Worm (Caenorhabditis elegans) whole organism, early embryonic: ENCODE results near the gene zfp-2.

ENCODE experiments used
- B0310.2 ChIP-seq: sonication (generic microtip); optimal IDR thresholded peaks from 2 replicates; lab custom pipeline; 2016; ENCODE audit warnings: mild to moderate bottlenecking, missing genetic modification characterization, missing compliant biosample characterization
- ama-1 ChIP-seq: fragments of 150-350 bp; optimal IDR thresholded peaks from 2 replicates; lab custom pipeline; 2014
- flt-1 ChIP-seq: fragments of 200-800 bp; sonication (Bioruptor generic); IDR thresholded peaks from 2 replicates; pipeline ENCODE4 v1.3.6; 2022; ENCODE audit warnings: missing genetic modification characterization, missing compliant biosample characterization
- pes-1 ChIP-seq: fragments of 200-800 bp; sonication (Bioruptor generic); IDR thresholded peaks from 2 replicates; pipeline ENCODE4 v1.3.6; 2022; ENCODE audit warnings: missing genetic modification reagents, missing genetic modification characterization, missing compliant biosample characterization

ce11 chrII:9537429-9537828 is 20.0 kb upstream of the zfp-2 start, which contains the start of gene sra-8:
- TF ChIP-seq pes-1 (no peak), ama-1 (lab: Kevin White, UChicago) (no peak), B0310.2 (tag; lab: Kevin White, UChicago) (no peak), flt-1 (GFP tag; lab: Robert Waterston, UW) (no peak)
